Fruit fly (Drosophila melanogaster) whole organism, adult: ENCODE data around the gene CG8664.

Experiments
- CG11617 ChIP-seq: fragments of 200-800 bp; sonication (Bioruptor generic); optimal IDR thresholded peaks from 2 replicates; lab custom pipeline; 2017; ENCODE audit warnings: mild to moderate bottlenecking, missing biosample characterization, missing genetic modification reagents, missing genetic modification characterization
- CG1620 ChIP-seq: fragments of 200-800 bp; sonication (Bioruptor generic); optimal IDR thresholded peaks from 2 replicates; lab custom pipeline; 2016; ENCODE audit warnings: missing biosample characterization, missing genetic modification characterization
- CG33017 ChIP-seq: fragments of 200-800 bp; sonication (Bioruptor generic); optimal IDR thresholded peaks from 2 replicates; lab custom pipeline; 2018; ENCODE audit warnings: missing biosample characterization, mild to moderate bottlenecking, missing genetic modification characterization, moderate library complexity
- CG5204 ChIP-seq: fragments of 200-800 bp; sonication (Bioruptor generic); optimal IDR thresholded peaks from 2 replicates; lab custom pipeline; 2016; ENCODE audit warnings: missing biosample characterization, missing genetic modification characterization
- Crg-1 ChIP-seq: fragments of 200-800 bp; sonication (Bioruptor generic); optimal IDR thresholded peaks from 2 replicates; lab custom pipeline; 2016; ENCODE audit warnings: missing biosample characterization, missing genetic modification characterization
- bab1 ChIP-seq: fragments of 200-800 bp; sonication (Bioruptor generic); optimal IDR thresholded peaks from 3 replicates; lab custom pipeline; 2019; ENCODE audit warnings: missing biosample characterization, mild to moderate bottlenecking, missing genetic modification characterization, moderate library complexity
- cic ChIP-seq: fragments of 200-800 bp; sonication (Bioruptor generic); optimal IDR thresholded peaks from 2 replicates; lab custom pipeline; 2017; ENCODE audit warnings: missing biosample characterization, mild to moderate bottlenecking, missing genetic modification characterization, moderate library complexity
- cnc ChIP-seq, 2 experiments: fragments of >200 bp; optimal IDR thresholded peaks; 2 replicates each; lab custom pipeline; 2017
- kay ChIP-seq: fragments of 200-800 bp; sonication (Bioruptor generic); peaks from one replicate; lab custom pipeline; 2016; ENCODE audit warnings: missing biosample characterization, missing genetic modification characterization, borderline replicate concordance
- toe ChIP-seq: fragments of 200-800 bp; sonication (Bioruptor generic); optimal IDR thresholded peaks from 2 replicates; lab custom pipeline; 2016; ENCODE audit warnings: missing biosample characterization, missing genetic modification characterization

DNA sequence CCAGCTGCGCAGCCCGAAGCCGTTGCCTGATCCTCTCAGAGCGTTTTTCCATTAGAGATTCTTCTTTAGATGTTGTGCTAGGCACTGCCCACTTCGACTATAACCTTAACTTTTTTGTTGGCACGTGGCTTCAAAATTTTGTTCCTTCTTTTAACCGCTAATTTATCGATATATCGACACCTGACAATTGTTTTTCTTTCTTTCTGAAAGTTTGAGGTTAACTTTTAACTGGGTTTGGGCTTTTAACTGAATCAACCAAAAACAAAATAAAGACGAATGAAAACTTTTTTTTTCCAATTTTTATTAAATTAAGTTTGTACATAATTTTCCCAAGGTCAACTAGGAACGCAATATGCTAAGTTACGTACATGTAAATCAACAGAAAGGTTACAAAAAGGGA lies 35.6 kb downstream of the CG8664 start, which contains the start of gene CG42854:
- TF ChIP-seq CG5204 (GFP tag; lab: Kevin White, UChicago) (no peak), CG33017 (no peak), Crg-1 (GFP tag; lab: Kevin White, UChicago) (no peak), cic (GFP tag; lab: Kevin White, UChicago) (no peak), toe (no peak), CG1620 (GFP tag; lab: Kevin White, UChicago) (no peak), cnc (optimal IDR thresholded peaks at IDR 0.05; lab: Kevin White, UChicago) (no peak), kay (GFP tag; lab: Kevin White, UChicago) (no peak), CG11617 (no peak), bab1 (GFP tag; lab: Kevin White, UChicago) (no peak)
